Worm (Caenorhabditis elegans) whole organism, early embryonic: ENCODE data around the gene F53F4.17.

ENCODE experiments used
- F13C5.2 ChIP-seq: sonication (generic microtip); optimal IDR thresholded peaks from 2 replicates; lab custom pipeline; 2017; ENCODE audit warnings: mild to moderate bottlenecking, missing genetic modification characterization, inconsistent platforms, missing compliant biosample characterization
- aly-1 ChIP-seq: sonication (generic microtip); optimal IDR thresholded peaks from 2 replicates; lab custom pipeline; 2016; ENCODE audit warnings: missing genetic modification characterization, missing compliant biosample characterization
- ama-1 ChIP-seq: fragments of 150-350 bp; optimal IDR thresholded peaks from 2 replicates; lab custom pipeline; 2014
- ceh-13 ChIP-seq: fragments of 200-800 bp; sonication (Bioruptor generic); optimal IDR thresholded peaks from 2 replicates; lab custom pipeline; 2018; ENCODE audit warnings: mild to moderate bottlenecking, missing genetic modification characterization, missing compliant biosample characterization
- ets-7 ChIP-seq: sonication (generic microtip); optimal IDR thresholded peaks from 2 replicates; lab custom pipeline; 2016; ENCODE audit warnings: missing genotype, missing genetic modification characterization, missing compliant biosample characterization
- flt-1 ChIP-seq: fragments of 200-800 bp; sonication (Bioruptor generic); IDR thresholded peaks from 2 replicates; pipeline ENCODE4 v1.3.6; 2022; ENCODE audit warnings: missing genetic modification characterization, missing compliant biosample characterization
- hmbx-1 ChIP-seq: sonication (generic microtip); optimal IDR thresholded peaks from 2 replicates; lab custom pipeline; 2016; ENCODE audit warnings: mild to moderate bottlenecking, missing genetic modification characterization, missing compliant biosample characterization
- hnd-1 ChIP-seq: sonication (generic microtip); optimal IDR thresholded peaks from 2 replicates; lab custom pipeline; 2016; ENCODE audit warnings: missing genetic modification characterization, missing compliant biosample characterization
- pes-1 ChIP-seq: fragments of 200-800 bp; sonication (Bioruptor generic); IDR thresholded peaks from 2 replicates; pipeline ENCODE4 v1.3.6; 2022; ENCODE audit warnings: missing genetic modification reagents, missing genetic modification characterization, missing compliant biosample characterization
- scrt-1 ChIP-seq: fragments of 200-800 bp; sonication (Bioruptor generic); IDR thresholded peaks from 2 replicates; pipeline ENCODE4 v1.3.6; 2022; ENCODE audit warnings: missing genetic modification characterization, missing compliant biosample characterization
- sea-1 ChIP-seq: fragments of 200-800 bp; sonication (Bioruptor generic); conservative IDR thresholded peaks from 2 replicates; pipeline ENCODE4 v1.3.6; 2022; ENCODE audit warnings: missing genetic modification characterization, missing compliant biosample characterization
- tbx-11 ChIP-seq: fragments of 200-800 bp; sonication (Bioruptor generic); IDR thresholded peaks from 2 replicates; pipeline ENCODE4 v1.3.6; 2022; ENCODE audit warnings: missing genetic modification characterization, missing compliant biosample characterization
- tra-4 ChIP-seq: sonication (generic microtip); optimal IDR thresholded peaks from 2 replicates; lab custom pipeline; 2017; ENCODE audit warnings: missing genetic modification characterization, missing compliant biosample characterization

DNA sequence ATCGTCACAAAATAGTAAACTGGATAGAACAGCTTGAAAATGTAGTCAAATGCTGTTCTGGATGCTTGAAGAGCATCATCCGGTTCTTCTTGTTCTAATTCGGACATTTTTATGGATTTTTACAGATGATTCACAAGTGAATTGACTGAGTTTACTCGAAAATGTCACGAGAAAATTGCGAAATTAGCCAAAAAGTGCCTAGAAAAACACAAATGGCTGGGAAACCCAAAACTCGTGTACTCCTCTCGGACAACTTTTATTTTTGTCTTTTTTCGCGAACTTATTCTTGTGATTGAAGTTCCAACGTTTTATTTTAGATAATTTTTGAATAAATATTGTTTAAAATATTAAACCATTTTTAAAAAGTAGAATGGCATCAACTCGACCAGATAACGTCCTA, 36.4 kb upstream of the F53F4.17 start, which contains the start of the genes C56A3.4 and C56A3.5:
- TF ChIP-seq F13C5.2 (no peak), ets-7 (tag; lab: Kevin White, UChicago) (no peak), ama-1 (lab: Kevin White, UChicago) (no peak), aly-1 (tag; lab: Kevin White, UChicago) (no peak), pes-1 (GFP tag; lab: Robert Waterston, UW) (no peak), tra-4 (tag; lab: Kevin White, UChicago) (no peak), hnd-1 (tag; lab: Kevin White, UChicago) (no peak), flt-1 (no peak), hmbx-1 (tag; lab: Kevin White, UChicago) (no peak), scrt-1 (GFP tag; lab: Robert Waterston, UW) (no peak), sea-1 (GFP tag; lab: Robert Waterston, UW) (no peak), tbx-11 (no peak), ceh-13 (GFP tag; lab: Kevin White, UChicago) (no peak)
